Fruit fly (Drosophila melanogaster): Measurements from ENCODE around the gene shi.

- TF ChIP-seq usp (GFP tag; optimal IDR thresholded peaks at IDR 0.05) (no peak), Sp1 (GFP tag; optimal IDR thresholded peaks at IDR 0.05) (peak; percentile 100), Hnf4 (GFP tag; optimal IDR thresholded peaks at IDR 0.05) (peak; percentile 99), Jra (GFP tag; optimal IDR thresholded peaks at IDR 0.05) (peak; percentile 99), rgr (GFP tag; optimal IDR thresholded peaks at IDR 0.05) (peak; percentile 100), pan (optimal IDR thresholded peaks at IDR 0.05) (no peak), tai (GFP tag; optimal IDR thresholded peaks at IDR 0.05) (peak; percentile 98)
These were observed 24.1 kb upstream of the shi start, which contains the start of gene Gapdh2 for dm6 chrX:15867863-15868262.
